Worm (Caenorhabditis elegans) whole organism, L1 larva: Measurements from ENCODE around the gene best-6.

Experiments used
- C04F5.9 ChIP-seq: sonication (generic microtip); optimal IDR thresholded peaks from 2 replicates; lab custom pipeline; 2016; ENCODE audit warnings: missing genetic modification characterization, missing compliant biosample characterization
- C34B4.2 ChIP-seq: sonication (generic microtip); optimal IDR thresholded peaks from 2 replicates; lab custom pipeline; 2017; ENCODE audit warnings: mild to moderate bottlenecking, missing genetic modification characterization, missing compliant biosample characterization
- Y116A8C.19 ChIP-seq: sonication (generic microtip); optimal IDR thresholded peaks from 2 replicates; lab custom pipeline; 2016; ENCODE audit warnings: missing compliant biosample characterization, missing genetic modification characterization, borderline replicate concordance
- blmp-1 ChIP-seq: fragments of 150-350 bp; optimal IDR thresholded peaks from 2 replicates; lab custom pipeline; 2014; ENCODE audit warnings: missing biosample characterization, missing genetic modification characterization
- ceh-82 ChIP-seq, 3 experiments: fragments of 150-350 bp in 1 of 3; sonication (generic microtip) in 2 of 3; optimal IDR thresholded peaks; 2 replicates each; lab custom pipeline; 2014 to 2017; ENCODE audit warnings: missing biosample characterization in 3 of 3, missing genetic modification characterization in 3 of 3
- efl-3 ChIP-seq: fragments of 200-800 bp; sonication (Bioruptor generic); optimal IDR thresholded peaks from 2 replicates; lab custom pipeline; 2018; ENCODE audit warnings: mild to moderate bottlenecking, missing genetic modification characterization, missing compliant biosample characterization
- egl-13 ChIP-seq: sonication (generic microtip); optimal IDR thresholded peaks from 2 replicates; lab custom pipeline; 2016; ENCODE audit warnings: missing genotype, missing genetic modification reagents, missing genetic modification characterization, missing compliant biosample characterization
- elt-3 ChIP-seq, 6 experiments: fragments of 150-350 bp in 1 of 6; sonication (generic microtip); optimal IDR thresholded peaks; 2 replicates each; lab custom pipeline; 2017 to 2018; ENCODE audit warnings: missing biosample characterization in 6 of 6, missing genetic modification characterization in 6 of 6, inconsistent platforms in 1 of 6
- ets-5 ChIP-seq: fragments of 200-800 bp; sonication (Bioruptor generic); IDR thresholded peaks from 2 replicates; pipeline ENCODE4 v1.3.6; 2022; ENCODE audit warnings: missing genetic modification characterization, missing compliant biosample characterization
- fkh-10 ChIP-seq: sonication (generic microtip); optimal IDR thresholded peaks from 2 replicates; lab custom pipeline; 2017; ENCODE audit warnings: missing biosample characterization, missing genetic modification reagents, missing genetic modification characterization
- hlh-17 ChIP-seq: fragments of 200-800 bp; sonication (Bioruptor generic); optimal IDR thresholded peaks from 2 replicates; lab custom pipeline; 2018; ENCODE audit warnings: missing genetic modification characterization, mild to moderate bottlenecking, missing compliant biosample characterization, moderate library complexity, borderline replicate concordance
- hpl-2 ChIP-seq: fragments of 150-350 bp; optimal IDR thresholded peaks from 2 replicates; lab custom pipeline; 2014; ENCODE audit warnings: missing biosample characterization, missing genetic modification reagents, missing genetic modification characterization
- lin-13 ChIP-seq: fragments of 150-350 bp; optimal IDR thresholded peaks from 2 replicates; lab custom pipeline; 2014; ENCODE audit warnings: missing biosample characterization, missing genetic modification reagents, missing genetic modification characterization
- lin-35 ChIP-seq, 2 experiments: fragments of 150-350 bp; optimal IDR thresholded peaks; 2 replicates each; lab custom pipeline; 2014; ENCODE audit warnings: missing biosample characterization in 2 of 2, missing genetic modification characterization in 2 of 2, missing genetic modification reagents in 2 of 2
- lin-39 ChIP-seq: fragments of 150-350 bp; optimal IDR thresholded peaks from 2 replicates; lab custom pipeline; 2014; ENCODE audit warnings: missing biosample characterization, missing genetic modification reagents, missing genetic modification characterization
- lsy-2 ChIP-seq, 2 experiments: fragments of 150-350 bp; optimal IDR thresholded peaks; 2 replicates each; lab custom pipeline; 2014; ENCODE audit warnings: missing biosample characterization in 2 of 2, missing genetic modification characterization in 2 of 2
- mep-1 ChIP-seq: fragments of 150-350 bp; optimal IDR thresholded peaks from 2 replicates; lab custom pipeline; 2014; ENCODE audit warnings: missing biosample characterization, missing genetic modification characterization
- nhr-11 ChIP-seq: fragments of 150-350 bp; optimal IDR thresholded peaks from 2 replicates; lab custom pipeline; 2014; ENCODE audit warnings: missing biosample characterization, missing genetic modification characterization
- nhr-12 ChIP-seq: sonication (generic microtip); optimal IDR thresholded peaks from 2 replicates; lab custom pipeline; 2017; ENCODE audit warnings: missing biosample characterization, missing genetic modification characterization
- nhr-237 ChIP-seq: fragments of 150-350 bp; optimal IDR thresholded peaks from 2 replicates; lab custom pipeline; 2014; ENCODE audit warnings: missing biosample characterization, missing genetic modification characterization
- nhr-47 ChIP-seq: sonication (generic microtip); optimal IDR thresholded peaks from 2 replicates; lab custom pipeline; 2016; ENCODE audit warnings: mild to moderate bottlenecking, missing genetic modification characterization, moderate library complexity, missing compliant biosample characterization
- nhr-76 ChIP-seq: sonication (generic microtip); optimal IDR thresholded peaks from 2 replicates; lab custom pipeline; 2017; ENCODE audit warnings: missing biosample characterization, missing genetic modification characterization
- nhr-85 ChIP-seq: sonication (generic microtip); peaks from one replicate; lab custom pipeline; 2016; ENCODE audit warnings: missing genetic modification characterization, inconsistent platforms, missing compliant biosample characterization
- nhr-90 ChIP-seq: sonication (generic microtip); optimal IDR thresholded peaks from 2 replicates; lab custom pipeline; 2016; ENCODE audit warnings: mild to moderate bottlenecking, missing genetic modification characterization, missing compliant biosample characterization; ENCODE audit not compliant: poor library complexity
- pax-3 ChIP-seq: fragments of 200-800 bp; sonication (Bioruptor generic); optimal IDR thresholded peaks from 2 replicates; lab custom pipeline; 2018; ENCODE audit warnings: mild to moderate bottlenecking, missing genetic modification characterization, moderate library complexity, missing compliant biosample characterization
- rnt-1 ChIP-seq: sonication (generic microtip); optimal IDR thresholded peaks from 2 replicates; lab custom pipeline; 2016; ENCODE audit warnings: mild to moderate bottlenecking, missing genetic modification characterization, moderate library complexity, missing compliant biosample characterization
- skn-1 ChIP-seq: fragments of 150-350 bp; optimal IDR thresholded peaks from 2 replicates; lab custom pipeline; 2014; ENCODE audit warnings: missing biosample characterization, missing genetic modification characterization
- snpc-4 ChIP-seq: fragments of 150-350 bp; optimal IDR thresholded peaks from 2 replicates; lab custom pipeline; 2014; ENCODE audit warnings: missing biosample characterization, missing genetic modification characterization
- sptf-1 ChIP-seq: fragments of 150-350 bp; optimal IDR thresholded peaks from 2 replicates; lab custom pipeline; 2014; ENCODE audit warnings: missing biosample characterization, missing genetic modification characterization
- tbx-2 ChIP-seq: sonication (generic microtip); optimal IDR thresholded peaks from 2 replicates; lab custom pipeline; 2016; ENCODE audit warnings: missing genetic modification characterization, missing compliant biosample characterization
- tlp-1 ChIP-seq: fragments of 150-350 bp; optimal IDR thresholded peaks from 2 replicates; lab custom pipeline; 2014; ENCODE audit warnings: missing biosample characterization, missing genetic modification characterization
- unc-130 ChIP-seq: fragments of 150-350 bp; optimal IDR thresholded peaks from 2 replicates; lab custom pipeline; 2017; ENCODE audit warnings: missing biosample characterization, missing genetic modification characterization, inconsistent platforms
- unc-30 ChIP-seq: sonication (generic microtip); optimal IDR thresholded peaks from 2 replicates; lab custom pipeline; 2017; ENCODE audit warnings: missing biosample characterization, missing genetic modification characterization
- unc-62 ChIP-seq: fragments of 150-350 bp; optimal IDR thresholded peaks from 2 replicates; lab custom pipeline; 2014; ENCODE audit warnings: missing biosample characterization, missing genetic modification reagents, missing genetic modification characterization
- unc-86 ChIP-seq: sonication (generic microtip); optimal IDR thresholded peaks from 2 replicates; lab custom pipeline; 2016; ENCODE audit warnings: missing genetic modification characterization, missing compliant biosample characterization
- vab-15 ChIP-seq: sonication (generic microtip); optimal IDR thresholded peaks from 2 replicates; lab custom pipeline; 2017; ENCODE audit warnings: missing genotype, mild to moderate bottlenecking, missing genetic modification characterization, missing compliant biosample characterization
- zag-1 ChIP-seq: fragments of 150-350 bp; optimal IDR thresholded peaks from 2 replicates; lab custom pipeline; 2014; ENCODE audit warnings: missing biosample characterization, missing genetic modification characterization
- zip-4 ChIP-seq: fragments of 200-800 bp; sonication (Bioruptor generic); optimal IDR thresholded peaks from 2 replicates; lab custom pipeline; 2018; ENCODE audit warnings: mild to moderate bottlenecking, missing genetic modification characterization, moderate library complexity, missing compliant biosample characterization
- ztf-11 ChIP-seq, 2 experiments: sonication (generic microtip); optimal IDR thresholded peaks; 2 replicates each; lab custom pipeline; 2016 to 2017; ENCODE audit warnings: missing genetic modification characterization in 2 of 2, missing biosample characterization in 1 of 2, missing compliant biosample characterization in 1 of 2

best-6 gene

DNA sequence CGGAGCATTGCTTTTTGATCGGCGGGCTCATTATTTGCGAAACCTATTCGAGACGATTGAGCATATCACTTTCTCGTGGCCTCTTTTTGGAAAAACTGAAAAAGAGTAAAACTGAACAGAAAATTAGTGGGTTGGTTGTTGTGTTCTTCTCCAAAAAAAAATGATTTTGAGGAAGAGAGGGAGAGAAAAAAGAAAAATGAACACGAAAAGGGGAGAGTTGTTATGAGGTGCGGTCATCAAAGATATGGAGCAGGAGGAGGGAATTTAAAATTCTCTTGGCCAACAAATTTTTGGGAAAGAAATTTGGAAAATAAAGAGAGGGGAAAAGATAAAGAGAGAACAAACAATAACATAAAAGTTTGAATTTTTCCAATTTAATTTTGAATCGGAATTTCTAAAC lies 16.5 kb upstream of the best-6 start, which contains the start of gene hot-9:
Gene hot-9, minus strand, starts transcription at position 101 of the 400 bp plus-strand sequence.
- TF ChIP-seq tlp-1 (tag; lab: Kevin White, UChicago) (no peak), lin-13 (no peak)
- TF ChIP-seq, all 84 proteins: peak for 0

DNA sequence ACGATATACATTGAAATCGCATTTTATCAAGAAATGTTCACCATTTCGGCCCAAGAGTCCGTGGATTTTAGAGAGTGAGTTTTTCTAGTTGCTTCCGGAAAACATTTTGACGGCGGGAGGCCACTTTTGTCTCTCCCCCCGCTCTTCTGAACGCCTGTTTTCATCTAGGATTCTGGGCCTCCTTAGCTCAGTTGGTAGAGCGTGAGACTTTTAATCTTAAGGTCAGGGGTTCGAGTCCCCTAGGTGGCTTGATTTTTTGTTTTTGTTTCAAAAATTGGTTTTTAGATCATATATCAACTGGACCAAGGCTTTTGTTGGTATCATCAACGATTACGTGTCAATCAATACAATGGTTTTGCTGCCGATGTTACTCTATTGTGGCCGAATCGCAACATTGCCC lies 9.9 kb upstream of the best-6 start:
- TF ChIP-seq ceh-82 (tag; optimal IDR thresholded peaks at IDR 0.05; lab: Kevin White, UChicago) (no peak), nhr-85 (tag; lab: Kevin White, UChicago) (peak; percentile 49)

DNA sequence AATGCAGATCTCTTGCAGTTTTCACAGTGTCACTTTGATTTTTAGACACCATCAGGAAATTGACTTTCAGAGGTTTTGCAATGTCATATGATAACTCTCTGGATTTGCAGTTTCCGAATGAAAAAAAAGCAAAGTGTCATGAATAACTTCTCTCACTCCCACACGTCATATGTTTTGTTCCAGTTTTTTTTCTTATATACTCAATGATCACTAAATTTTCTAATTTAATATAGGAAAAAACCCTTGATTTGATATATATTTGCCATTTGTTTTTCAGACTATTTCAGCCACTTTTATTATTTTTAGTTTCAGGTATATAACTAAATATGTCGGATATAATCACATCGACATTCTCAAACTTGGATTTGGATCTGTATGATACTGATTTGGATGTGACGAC lies 8.6 kb upstream of the best-6 start, which contains the start of gene C09B9.1:
Gene C09B9.1, plus strand, starts transcription at position 301 of the 400 bp plus-strand sequence.
- TF ChIP-seq zip-4 (GFP tag; lab: Kevin White, UChicago), result no peak
- TF ChIP-seq rnt-1 (tag; lab: Kevin White, UChicago), result no peak
- no peak for TF ChIP-seq C04F5.9 (tag; lab: Kevin White, UChicago)
- no peak for TF ChIP-seq tbx-2 (tag; lab: Kevin White, UChicago)
- TF ChIP-seq unc-130 (tag; lab: Kevin White, UChicago), result no peak
- no peak for TF ChIP-seq egl-13
- TF ChIP-seq fkh-10 (GFP tag; lab: Kevin White, UChicago), result no peak
- no peak for TF ChIP-seq nhr-11
- TF ChIP-seq ets-5, result no peak
- TF ChIP-seq sptf-1 (tag; lab: Kevin White, UChicago), result no peak
- TF ChIP-seq nhr-47 (tag; lab: Kevin White, UChicago), result no peak
- TF ChIP-seq unc-86 (tag; lab: Kevin White, UChicago), result no peak

DNA sequence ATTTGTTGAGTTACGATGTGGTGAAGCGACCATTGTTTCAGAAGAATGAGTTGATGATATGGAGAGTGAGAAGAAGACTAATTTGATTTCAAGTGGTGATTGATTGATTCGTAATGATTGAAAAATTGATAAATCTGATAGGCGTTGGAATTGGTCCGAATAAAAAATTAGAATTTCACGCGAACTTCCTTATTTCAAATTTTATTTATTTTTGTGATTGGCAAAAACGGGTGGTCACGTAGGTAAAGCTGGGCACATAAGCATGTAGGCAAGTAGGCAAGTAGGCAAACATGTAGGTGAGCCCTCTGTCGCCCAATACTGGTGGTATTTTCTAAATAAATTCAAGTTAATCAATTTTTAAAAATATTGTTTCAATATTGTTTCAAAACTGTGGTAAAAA lies 4.4 kb upstream of the best-6 start, which contains the start of gene C09B9.4:
Gene C09B9.4, minus strand, starts transcription at position 101 of the 400 bp plus-strand sequence.
- TF ChIP-seq pax-3 (tag; lab: Kevin White, UChicago) (no peak), hpl-2 (GFP tag; lab: Kevin White, UChicago) (no peak), mep-1 (no peak), elt-3 (tag; optimal IDR thresholded peaks at IDR 0.05; lab: Kevin White, UChicago) (no peak), nhr-90 (no peak), unc-86 (tag; lab: Kevin White, UChicago) (no peak), nhr-76 (tag; lab: Kevin White, UChicago) (no peak), nhr-237 (tag; lab: Kevin White, UChicago) (no peak), lin-39 (tag; lab: Kevin White, UChicago) (no peak), vab-15 (no peak), efl-3 (GFP tag; lab: Kevin White, UChicago) (no peak)

DNA sequence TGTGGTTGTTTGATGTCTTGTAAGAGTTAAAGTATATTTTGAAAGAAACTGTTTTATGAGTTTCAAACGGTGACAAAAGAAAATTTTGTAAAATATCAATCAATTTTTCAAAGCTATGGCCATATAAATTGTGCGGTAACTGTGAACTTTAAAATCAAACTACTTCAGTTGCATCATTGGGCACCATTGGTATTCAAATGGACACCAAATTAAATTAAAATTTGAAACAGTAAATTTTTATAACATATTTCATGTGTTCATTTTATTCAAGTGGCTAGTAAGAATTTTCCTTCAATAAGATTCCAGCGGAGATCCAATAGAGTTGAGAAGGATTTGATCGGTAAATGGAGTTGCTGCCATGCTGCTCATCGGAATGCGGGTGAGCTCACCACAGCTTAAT lies 2.5 kb upstream of the best-6 start:
- TF ChIP-seq C04F5.9 (tag; lab: Kevin White, UChicago) (no peak), rnt-1 (tag; lab: Kevin White, UChicago) (no peak), unc-30 (tag; lab: Kevin White, UChicago) (no peak), elt-3 (tag; optimal IDR thresholded peaks at IDR 0.05; lab: Kevin White, UChicago) (no peak), lin-35 (GFP tag; optimal IDR thresholded peaks at IDR 0.05; lab: Kevin White, UChicago) (no peak), lsy-2 (tag; optimal IDR thresholded peaks at IDR 0.05; lab: Kevin White, UChicago) (no peak)

DNA sequence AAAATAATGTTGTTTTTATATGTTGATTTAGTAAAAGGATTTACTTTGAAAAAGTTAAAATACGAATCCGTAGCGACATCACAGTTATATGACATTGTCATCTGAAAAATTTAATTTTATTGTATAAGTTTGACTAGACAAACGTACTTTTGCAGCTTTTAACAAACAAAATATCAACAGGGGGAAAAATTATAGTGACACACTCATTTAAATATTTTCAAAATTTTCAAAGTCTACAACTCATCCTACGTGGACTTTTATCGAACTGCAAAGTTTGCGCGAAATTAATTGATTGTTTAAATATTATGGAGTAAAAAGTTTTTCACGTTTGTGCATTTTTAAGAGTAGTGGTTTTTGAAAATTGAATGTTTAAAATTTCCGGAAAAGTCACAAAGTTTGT lies 3.2 kb downstream of the best-6 start, which contains the start of gene C09B9.85:
Gene C09B9.85, minus strand, starts transcription at position 101 of the 400 bp plus-strand sequence.
- TF ChIP-seq mep-1 (no peak), snpc-4 (tag; lab: Kevin White, UChicago) (no peak), C34B4.2 (tag; lab: Kevin White, UChicago) (no peak), Y116A8C.19 (no peak), ztf-11 (tag; optimal IDR thresholded peaks at IDR 0.05; lab: Kevin White, UChicago) (no peak), hlh-17 (no peak), lin-13 (no peak), hpl-2 (GFP tag; lab: Kevin White, UChicago) (no peak), nhr-237 (tag; lab: Kevin White, UChicago) (no peak), lin-35 (GFP tag; optimal IDR thresholded peaks at IDR 0.05; lab: Kevin White, UChicago) (no peak), unc-62 (GFP tag; lab: Kevin White, UChicago) (no peak), tbx-2 (tag; lab: Kevin White, UChicago) (no peak), nhr-12 (no peak), zag-1 (tag; lab: Kevin White, UChicago) (no peak), blmp-1 (tag; lab: Kevin White, UChicago) (no peak), C04F5.9 (tag; lab: Kevin White, UChicago) (no peak), elt-3 (tag; optimal IDR thresholded peaks at IDR 0.05; lab: Kevin White, UChicago) (no peak), nhr-85 (tag; lab: Kevin White, UChicago) (no peak), skn-1 (no peak), nhr-90 (no peak)
